Worm (Caenorhabditis elegans) whole organism, early embryonic: ENCODE measurements around the gene F38E1.3.

Experiments
- F13C5.2 ChIP-seq: sonication (generic microtip); optimal IDR thresholded peaks from 2 replicates; lab custom pipeline; 2017; ENCODE audit warnings: mild to moderate bottlenecking, missing genetic modification characterization, inconsistent platforms, missing compliant biosample characterization
- ama-1 ChIP-seq: fragments of 150-350 bp; optimal IDR thresholded peaks from 2 replicates; lab custom pipeline; 2014
- ets-7 ChIP-seq: sonication (generic microtip); optimal IDR thresholded peaks from 2 replicates; lab custom pipeline; 2016; ENCODE audit warnings: missing genotype, missing genetic modification characterization, missing compliant biosample characterization
- flt-1 ChIP-seq: fragments of 200-800 bp; sonication (Bioruptor generic); IDR thresholded peaks from 2 replicates; pipeline ENCODE4 v1.3.6; 2022; ENCODE audit warnings: missing genetic modification characterization, missing compliant biosample characterization
- pes-1 ChIP-seq: fragments of 200-800 bp; sonication (Bioruptor generic); IDR thresholded peaks from 2 replicates; pipeline ENCODE4 v1.3.6; 2022; ENCODE audit warnings: missing genetic modification reagents, missing genetic modification characterization, missing compliant biosample characterization
- scrt-1 ChIP-seq: fragments of 200-800 bp; sonication (Bioruptor generic); IDR thresholded peaks from 2 replicates; pipeline ENCODE4 v1.3.6; 2022; ENCODE audit warnings: missing genetic modification characterization, missing compliant biosample characterization
- sea-1 ChIP-seq: fragments of 200-800 bp; sonication (Bioruptor generic); conservative IDR thresholded peaks from 2 replicates; pipeline ENCODE4 v1.3.6; 2022; ENCODE audit warnings: missing genetic modification characterization, missing compliant biosample characterization
- tbx-37 ChIP-seq: fragments of 200-800 bp; sonication (Bioruptor generic); conservative IDR thresholded peaks from 2 replicates; pipeline ENCODE4 v1.3.6; 2022; ENCODE audit warnings: missing genetic modification reagents, missing genetic modification characterization, missing compliant biosample characterization
- tra-4 ChIP-seq: sonication (generic microtip); optimal IDR thresholded peaks from 2 replicates; lab custom pipeline; 2017; ENCODE audit warnings: missing genetic modification characterization, missing compliant biosample characterization

ce11 chrV:8413432-8414021 is 37.6 kb downstream of the F38E1.3 start, which contains the start of gene vha-18:
- no peak for TF ChIP-seq flt-1
- no peak for TF ChIP-seq tbx-37 (GFP tag; lab: Robert Waterston, UW)
- TF ChIP-seq ets-7, result no peak
- no peak for TF ChIP-seq F13C5.2 (tag; lab: Kevin White, UChicago)
- TF ChIP-seq ama-1 (lab: Kevin White, UChicago), result no peak
- no peak for TF ChIP-seq scrt-1 (GFP tag; lab: Robert Waterston, UW)
- TF ChIP-seq tra-4 (tag; lab: Kevin White, UChicago), result no peak
- no peak for TF ChIP-seq sea-1 (GFP tag; lab: Robert Waterston, UW)
- TF ChIP-seq pes-1 (GFP tag; lab: Robert Waterston, UW), result no peak
